Worm (Caenorhabditis elegans) whole organism, midembryonic: Measurements from ENCODE around the gene C33A12.4.

Experiments used
- klf-2 ChIP-seq: fragments of 200-800 bp; sonication (Bioruptor generic); conservative IDR thresholded peaks from 2 replicates; pipeline ENCODE4 v1.3.6; 2022; ENCODE audit warnings: missing genetic modification reagents, missing genetic modification characterization, missing compliant biosample characterization
- ztf-23 ChIP-seq: fragments of 200-800 bp; sonication (Bioruptor generic); IDR thresholded peaks from 2 replicates; pipeline ENCODE4 v1.3.6; 2022; ENCODE audit warnings: missing genetic modification reagents, missing genetic modification characterization, missing compliant biosample characterization
- ztf-29 ChIP-seq: fragments of 200-800 bp; sonication (Bioruptor generic); IDR thresholded peaks from 2 replicates; pipeline ENCODE4 v1.3.6; 2022; ENCODE audit warnings: missing genetic modification reagents, missing genetic modification characterization, missing compliant biosample characterization

- TF ChIP-seq klf-2 (GFP tag; lab: Robert Waterston, UW) = no peak
- no peak for TF ChIP-seq ztf-29 (GFP tag; lab: Robert Waterston, UW)
- no peak for TF ChIP-seq ztf-23 (GFP tag; lab: Robert Waterston, UW)
Measured at ce11 chrIV:9520629-9521028, 10.3 kb upstream of the C33A12.4 start.
